Fruit fly (Drosophila melanogaster) whole organism, wandering third instar larva: Measurements from ENCODE around the gene CG5521.

Experiments used
- Dfd ChIP-seq: fragments of >200 bp; optimal IDR thresholded peaks from 2 replicates; lab custom pipeline; 2017; ENCODE audit warnings: missing biosample characterization, missing genetic modification characterization
- Dif ChIP-seq: fragments of 200-275, 200-300 bp; sonication (Bioruptor generic); optimal IDR thresholded peaks from 2 replicates; lab custom pipeline; 2018; ENCODE audit warnings: missing biosample characterization, missing genetic modification characterization; ENCODE audit not compliant: partially characterized antibody
- Hr78 ChIP-seq: fragments of >200 bp; optimal IDR thresholded peaks from 2 replicates; lab custom pipeline; 2017; ENCODE audit warnings: missing biosample characterization, missing genetic modification characterization
- Myc ChIP-seq: fragments of >200 bp; optimal IDR thresholded peaks from 2 replicates; lab custom pipeline; 2017
- Rel ChIP-seq, 2 experiments: fragments of 200-800 bp; sonication (Bioruptor generic) in 1 of 2; optimal IDR thresholded peaks; 2 replicates in 1 of 2; 3 replicates in 1 of 2; lab custom pipeline; 2016 to 2019; ENCODE audit warnings: mild to moderate bottlenecking in 2 of 2, missing biosample characterization in 2 of 2, missing genetic modification characterization in 2 of 2, moderate library complexity in 1 of 2
- Vsx2 ChIP-seq: fragments of 200-300, 225-300 bp; sonication (Bioruptor generic); optimal IDR thresholded peaks from 2 replicates; lab custom pipeline; 2018; ENCODE audit warnings: missing biosample characterization, missing genetic modification characterization; ENCODE audit not compliant: partially characterized antibody
- foxo ChIP-seq, 2 experiments: fragments of 200-800 bp; sonication (Bioruptor generic); optimal IDR thresholded peaks; 2 replicates in 1 of 2; 3 replicates in 1 of 2; lab custom pipeline; 2016 to 2017; ENCODE audit warnings: missing biosample characterization in 2 of 2, missing genetic modification characterization in 2 of 2
- fru ChIP-seq: fragments of 200-800 bp; sonication (Bioruptor generic); optimal IDR thresholded peaks from 3 replicates; lab custom pipeline; 2016; ENCODE audit warnings: missing biosample characterization, mild to moderate bottlenecking, missing genetic modification characterization
- h ChIP-seq: fragments of 200-800 bp; sonication (Bioruptor generic); optimal IDR thresholded peaks from 3 replicates; lab custom pipeline; 2016; ENCODE audit warnings: missing biosample characterization, mild to moderate bottlenecking, missing genetic modification characterization
- lola ChIP-seq: fragments of >200 bp; optimal IDR thresholded peaks from 2 replicates; lab custom pipeline; 2017; ENCODE audit warnings: missing biosample characterization, missing genetic modification characterization
- pan ChIP-seq: fragments of >200 bp; optimal IDR thresholded peaks from 2 replicates; lab custom pipeline; 2017
- rgr ChIP-seq: fragments of 200-800 bp; sonication (Bioruptor generic); optimal IDR thresholded peaks from 3 replicates; lab custom pipeline; 2016; ENCODE audit warnings: missing biosample characterization, mild to moderate bottlenecking, missing genetic modification characterization

DNA sequence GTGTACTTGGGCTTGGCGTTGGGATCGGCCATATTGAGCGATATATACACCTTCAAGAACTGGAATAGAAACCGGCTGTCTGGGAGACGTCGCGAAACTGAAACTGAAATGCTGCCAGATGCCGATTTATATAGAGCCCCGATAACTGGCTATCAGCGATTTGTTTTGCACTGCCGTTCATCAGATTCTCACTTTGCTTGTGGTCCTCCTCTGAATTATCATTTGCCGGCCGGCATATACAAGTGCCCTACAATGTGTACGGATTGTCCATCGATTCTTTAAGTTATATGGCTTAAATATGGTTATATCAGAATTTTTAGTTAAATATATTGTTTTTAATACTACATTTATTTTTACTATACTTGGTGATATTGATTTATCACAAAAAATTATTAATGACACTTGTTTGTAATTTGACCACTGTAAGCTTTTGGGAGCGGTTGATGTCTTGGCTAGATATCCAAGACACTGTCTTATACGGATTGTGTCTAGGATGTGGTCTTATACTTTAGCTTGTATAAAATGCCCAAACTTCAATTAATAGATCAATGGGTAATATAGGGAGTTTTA, 21.8 kb downstream of the CG5521 start, which contains the start of gene CG31075:
- peak; percentile 90 for TF ChIP-seq fru
- peak; percentile 91 for TF ChIP-seq rgr
- TF ChIP-seq Hr78 (GFP tag; lab: Kevin White, UChicago): no peak
- TF ChIP-seq lola (GFP tag; lab: Kevin White, UChicago): no peak
- peak in 1 of 2 experiments; percentile 97 for TF ChIP-seq foxo (GFP tag; optimal IDR thresholded peaks at IDR 0.05; lab: Kevin White, UChicago)
- no peak for TF ChIP-seq Vsx2 (GFP tag; lab: Kevin White, UChicago)
- TF ChIP-seq Rel (GFP tag; optimal IDR thresholded peaks at IDR 0.05; lab: Kevin White, UChicago): peak; percentile 75
- peak; percentile 39 for TF ChIP-seq Rel (tag; optimal IDR thresholded peaks at IDR 0.05; lab: Kevin White, UChicago)
- no peak for TF ChIP-seq pan (lab: Kevin White, UChicago)
- no peak for TF ChIP-seq Dfd (GFP tag; lab: Kevin White, UChicago)
- peak; percentile 60 for TF ChIP-seq Myc (lab: Kevin White, UChicago)
- TF ChIP-seq Dif: peak; percentile 70
- TF ChIP-seq h (GFP tag; lab: Kevin White, UChicago): peak; percentile 91
